Fruit fly (Drosophila melanogaster) whole organism, embryonic: ENCODE data around the gene Lcp65Ae.
A peak's percentile ranks its signal among the peaks of the same experiment; 100 is the strongest.

ENCODE experiments used
- Aef1 ChIP-seq: fragments of 200-800 bp; sonication (Bioruptor generic); IDR thresholded peaks from 3 replicates; pipeline ENCODE4 v1.3.6; 2022; ENCODE audit warnings: missing biosample characterization, missing genetic modification characterization
- CG10267 ChIP-seq: fragments of 200-800 bp; sonication (Bioruptor generic); optimal IDR thresholded peaks from 2 replicates; lab custom pipeline; 2018; ENCODE audit warnings: missing biosample characterization, mild to moderate bottlenecking, missing genetic modification characterization, moderate library complexity
- CG10543 ChIP-seq: fragments of 200-800 bp; sonication (Bioruptor generic); optimal IDR thresholded peaks from 3 replicates; lab custom pipeline; 2017; ENCODE audit warnings: missing biosample characterization, mild to moderate bottlenecking, missing genetic modification characterization, moderate library complexity
- CG13123 ChIP-seq: fragments of 200-800 bp; sonication (Bioruptor generic); optimal IDR thresholded peaks from 2 replicates; lab custom pipeline; 2016; ENCODE audit warnings: missing biosample characterization, missing genetic modification characterization
- CG15073 ChIP-seq: fragments of 200-800 bp; sonication (Bioruptor generic); optimal IDR thresholded peaks from 2 replicates; lab custom pipeline; 2016; ENCODE audit warnings: missing biosample characterization, missing genetic modification characterization
- CG17912 ChIP-seq: fragments of 200-800 bp; sonication (Bioruptor generic); optimal IDR thresholded peaks from 2 replicates; lab custom pipeline; 2018; ENCODE audit warnings: missing biosample characterization, mild to moderate bottlenecking, missing genetic modification characterization
- CG2202 ChIP-seq: fragments of 200-800 bp; sonication (Bioruptor generic); optimal IDR thresholded peaks from 2 replicates; lab custom pipeline; 2018; ENCODE audit warnings: missing biosample characterization, mild to moderate bottlenecking, missing genetic modification characterization
- CG2678 ChIP-seq: fragments of 200-800 bp; sonication (Bioruptor generic); optimal IDR thresholded peaks from 3 replicates; lab custom pipeline; 2019; ENCODE audit warnings: missing biosample characterization, mild to moderate bottlenecking, missing genetic modification characterization, moderate library complexity
- CG30403 ChIP-seq: fragments of 200-800 bp; sonication (Bioruptor generic); optimal IDR thresholded peaks from 3 replicates; lab custom pipeline; 2016; ENCODE audit warnings: missing biosample characterization, missing genetic modification characterization
- CG31441 ChIP-seq: fragments of 200-800 bp; sonication (Bioruptor generic); IDR thresholded peaks from 2 replicates; pipeline ENCODE4 v1.3.6; 2022; ENCODE audit warnings: missing biosample characterization, missing genetic modification characterization
- CG3163 ChIP-seq: fragments of 200-800 bp; sonication (Bioruptor generic); optimal IDR thresholded peaks from 3 replicates; lab custom pipeline; 2016; ENCODE audit warnings: missing biosample characterization, missing genetic modification characterization
- CG3726 ChIP-seq: fragments of 200-800 bp; sonication (Bioruptor generic); IDR thresholded peaks from 3 replicates; pipeline ENCODE4, ENCODE4 v1.3.6; 2022; ENCODE audit warnings: missing biosample characterization, missing genetic modification characterization
- CG4360 ChIP-seq: fragments of 200-800 bp; sonication (Bioruptor generic); IDR thresholded peaks from 2 replicates; pipeline ENCODE4 v1.3.6; 2022; ENCODE audit warnings: missing biosample characterization, missing genetic modification characterization
- CG4404 ChIP-seq: fragments of 200-800 bp; sonication (Bioruptor generic); IDR thresholded peaks from 2 replicates; pipeline ENCODE4 v1.3.6; 2022; ENCODE audit warnings: missing biosample characterization, missing genetic modification characterization
- CG6272 ChIP-seq: fragments of 200-800 bp; sonication (Bioruptor generic); IDR thresholded peaks from 2 replicates; pipeline ENCODE4 v1.3.6; 2022; ENCODE audit warnings: missing biosample characterization, missing genetic modification characterization
- CG6791 ChIP-seq: fragments of 200-800 bp; sonication (Bioruptor generic); IDR thresholded peaks from 3 replicates; pipeline ENCODE4 v1.3.6; 2022; ENCODE audit warnings: missing biosample characterization, missing genetic modification characterization; ENCODE audit not compliant: partially characterized antibody
- CG6813 ChIP-seq: fragments of 200-800 bp; sonication (Bioruptor generic); optimal IDR thresholded peaks from 2 replicates; lab custom pipeline; 2017; ENCODE audit warnings: missing biosample characterization, missing genetic modification characterization, mild to moderate bottlenecking, moderate library complexity, missing genetic modification reagents
- CG9215 ChIP-seq: fragments of 200-800 bp; sonication (Bioruptor generic); IDR thresholded peaks from 2 replicates; pipeline ENCODE4 v1.3.6; 2022; ENCODE audit warnings: missing biosample characterization, missing genetic modification characterization
- D19A ChIP-seq: fragments of 200-800 bp; optimal IDR thresholded peaks from 3 replicates; lab custom pipeline; 2019; ENCODE audit warnings: missing biosample characterization, mild to moderate bottlenecking, missing genetic modification characterization, moderate library complexity
- HLHmδ ChIP-seq: fragments of 200-800 bp; sonication (Bioruptor generic); optimal IDR thresholded peaks from 2 replicates; lab custom pipeline; 2018; ENCODE audit warnings: missing biosample characterization, mild to moderate bottlenecking, missing genetic modification characterization, moderate library complexity
- NFAT ChIP-seq: fragments of 200-800 bp; sonication (Bioruptor generic); IDR thresholded peaks from 2 replicates; pipeline ENCODE4 v1.3.6; 2022; ENCODE audit warnings: missing biosample characterization, missing genetic modification characterization
- Nf-YA ChIP-seq: fragments of 200-800 bp; sonication (Bioruptor generic); IDR thresholded peaks from 2 replicates; pipeline ENCODE4 v1.3.6; 2022; ENCODE audit warnings: missing biosample characterization, missing genetic modification characterization
- Pdp1 ChIP-seq, 2 experiments: fragments of 200-800 bp; sonication (Bioruptor generic); optimal IDR thresholded peaks; 3 replicates each; lab custom pipeline; 2016; ENCODE audit warnings: missing biosample characterization in 2 of 2, missing genetic modification characterization in 2 of 2, mild to moderate bottlenecking in 1 of 2, moderate library complexity in 1 of 2
- Six4 ChIP-seq: fragments of 200-800 bp; sonication (Bioruptor generic); optimal IDR thresholded peaks from 2 replicates; lab custom pipeline; 2016; ENCODE audit warnings: missing biosample characterization, missing genetic modification characterization
- YL-1 ChIP-seq: fragments of 200-800 bp; sonication (Bioruptor generic); optimal IDR thresholded peaks from 3 replicates; lab custom pipeline; 2017; ENCODE audit warnings: missing biosample characterization, mild to moderate bottlenecking, missing genetic modification characterization
- ap ChIP-seq: fragments of 200-800 bp; sonication (Bioruptor generic); IDR thresholded peaks from 2 replicates; pipeline ENCODE4 v1.3.6; 2022; ENCODE audit warnings: missing biosample characterization, missing genetic modification characterization
- ase ChIP-seq: fragments of 200-800 bp; sonication (Bioruptor generic); IDR thresholded peaks from 3 replicates; pipeline ENCODE4 v1.3.6; 2022; ENCODE audit warnings: missing biosample characterization, missing genetic modification characterization
- bigmax ChIP-seq: fragments of 200-800 bp; sonication (Bioruptor generic); optimal IDR thresholded peaks from 2 replicates; lab custom pipeline; 2018; ENCODE audit warnings: missing biosample characterization, mild to moderate bottlenecking, missing genetic modification characterization
- btn ChIP-seq: fragments of 200-800 bp; sonication (Bioruptor generic); optimal IDR thresholded peaks from 2 replicates; lab custom pipeline; 2016; ENCODE audit warnings: missing biosample characterization, missing genetic modification characterization
- cad ChIP-seq: fragments of >200 bp; optimal IDR thresholded peaks from 2 replicates; lab custom pipeline; 2017; ENCODE audit warnings: missing biosample characterization, missing genetic modification characterization
- cg ChIP-seq: fragments of 200-800 bp; sonication (Bioruptor generic); optimal IDR thresholded peaks from 3 replicates; lab custom pipeline; 2019; ENCODE audit warnings: missing biosample characterization, mild to moderate bottlenecking, missing genetic modification characterization, moderate library complexity
- crol ChIP-seq: fragments of 200-800 bp; sonication (Bioruptor generic); IDR thresholded peaks from 2 replicates; pipeline ENCODE4 v1.3.6; 2022; ENCODE audit warnings: missing biosample characterization, missing genetic modification characterization
- grn ChIP-seq: fragments of 200-800 bp; sonication (Bioruptor generic); optimal IDR thresholded peaks from 3 replicates; lab custom pipeline; 2017; ENCODE audit warnings: missing biosample characterization, missing genetic modification characterization
- gsb-n ChIP-seq: fragments of 200-800 bp; sonication (Bioruptor generic); optimal IDR thresholded peaks from 3 replicates; lab custom pipeline; 2018; ENCODE audit warnings: missing biosample characterization, mild to moderate bottlenecking, missing genetic modification characterization
- hbn ChIP-seq: fragments of 200-800 bp; sonication (Bioruptor generic); IDR thresholded peaks from 2 replicates; pipeline ENCODE4 v1.3.6; 2022; ENCODE audit warnings: missing biosample characterization, missing genetic modification characterization; ENCODE audit not compliant: partially characterized antibody
- hkb ChIP-seq, 2 experiments: fragments of 200-800 bp in 1 of 2; fragments of >200 bp in 1 of 2; sonication (Bioruptor generic) in 1 of 2; IDR thresholded peaks in 1 of 2; optimal IDR thresholded peaks in 1 of 2; 2 replicates each; pipeline versions ENCODE4 v1.3.6 to Lab custom; 2017 to 2022; ENCODE audit warnings: missing biosample characterization in 1 of 2, missing genetic modification characterization in 1 of 2
- lbe ChIP-seq: fragments of 200-800 bp; sonication (Bioruptor generic); optimal IDR thresholded peaks from 2 replicates; lab custom pipeline; 2016; ENCODE audit warnings: missing biosample characterization, mild to moderate bottlenecking, missing genetic modification characterization
- lov ChIP-seq, 2 experiments: fragments of 200-800 bp in 1 of 2; fragments of >200 bp in 1 of 2; sonication (Bioruptor generic) in 1 of 2; IDR thresholded peaks in 1 of 2; optimal IDR thresholded peaks in 1 of 2; 2 replicates in 1 of 2; 3 replicates in 1 of 2; pipeline versions ENCODE4 v1.3.6 to Lab custom; 2017 to 2022; ENCODE audit warnings: missing biosample characterization in 1 of 2, missing genetic modification characterization in 1 of 2
- nerfin-1 ChIP-seq: fragments of 200-800 bp; sonication (Bioruptor generic); optimal IDR thresholded peaks from 3 replicates; lab custom pipeline; 2019; ENCODE audit warnings: missing biosample characterization, mild to moderate bottlenecking, missing genetic modification characterization, moderate library complexity
- nerfin-2 ChIP-seq: fragments of 200-800 bp; sonication (Bioruptor generic); IDR thresholded peaks from 2 replicates; pipeline ENCODE4 v1.3.6; 2022; ENCODE audit warnings: missing biosample characterization, missing genetic modification characterization; ENCODE audit not compliant: partially characterized antibody
- oc ChIP-seq: fragments of 200-800 bp; sonication (Bioruptor generic); optimal IDR thresholded peaks from 2 replicates; lab custom pipeline; 2018; ENCODE audit warnings: missing biosample characterization, mild to moderate bottlenecking, missing genetic modification characterization, moderate library complexity
- pros ChIP-seq: fragments of 200-800 bp; sonication (Bioruptor generic); optimal IDR thresholded peaks from 3 replicates; lab custom pipeline; 2019; ENCODE audit warnings: missing biosample characterization, mild to moderate bottlenecking, missing genetic modification characterization, moderate library complexity
- psq ChIP-seq: fragments of 200-800 bp; sonication (Bioruptor generic); optimal IDR thresholded peaks from 2 replicates; lab custom pipeline; 2017; ENCODE audit warnings: missing biosample characterization, missing genetic modification characterization
- pum ChIP-seq: fragments of 200-800 bp; sonication (Bioruptor generic); optimal IDR thresholded peaks from 2 replicates; lab custom pipeline; 2016; ENCODE audit warnings: missing biosample characterization, missing genetic modification characterization
- salm ChIP-seq: fragments of 200-800 bp; sonication (Bioruptor generic); optimal IDR thresholded peaks from 2 replicates; lab custom pipeline; 2018; ENCODE audit warnings: missing biosample characterization, mild to moderate bottlenecking, missing genetic modification characterization
- stc ChIP-seq: fragments of 200-800 bp; sonication (Bioruptor generic); IDR thresholded peaks from 2 replicates; pipeline ENCODE4 v1.3.6; 2022; ENCODE audit warnings: missing biosample characterization, missing genetic modification characterization
- stwl ChIP-seq: fragments of 200-800 bp; sonication (Bioruptor generic); optimal IDR thresholded peaks from 3 replicates; lab custom pipeline; 2018; ENCODE audit warnings: missing biosample characterization, mild to moderate bottlenecking, missing genetic modification characterization, moderate library complexity

Gene Lcp65Ae

DNA sequence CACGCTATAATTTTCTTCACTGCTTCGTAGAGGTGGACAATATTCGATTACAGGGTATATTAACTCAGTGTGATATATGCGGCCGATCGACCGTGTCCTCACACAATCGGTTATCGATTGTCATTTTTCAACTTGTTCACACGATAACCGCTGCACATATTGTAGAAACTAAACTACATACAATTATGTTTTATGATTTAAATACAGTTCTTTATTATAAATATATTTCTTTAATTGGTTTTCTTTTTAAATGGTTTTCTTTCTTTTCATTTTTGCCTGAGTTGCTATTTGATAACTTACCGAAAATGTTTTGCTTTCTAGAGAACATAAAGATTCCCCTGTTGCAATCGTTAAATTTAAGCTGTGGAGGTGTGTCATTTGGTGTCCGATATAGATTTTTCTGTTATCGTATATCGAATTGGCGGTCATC is 35.9 kb upstream of the Lcp65Ae start, which contains the start of the genes fmt and CG7376 (continued):
- TF ChIP-seq lbe (GFP tag; lab: Kevin White, UChicago), result no peak
- TF ChIP-seq hbn (GFP tag; lab: Robert Waterston, UW), result peak; percentile 40; the same call in 1 of the 2 replicates
- TF ChIP-seq CG10543 (GFP tag; lab: Kevin White, UChicago), result no peak
- TF ChIP-seq CG3163, result no peak
- TF ChIP-seq cad (GFP tag; lab: Kevin White, UChicago), result no peak
- no peak for TF ChIP-seq CG13123 (GFP tag; lab: Kevin White, UChicago)
- TF ChIP-seq pum (GFP tag; lab: Kevin White, UChicago), result no peak
- no peak for TF ChIP-seq btn (GFP tag; lab: Kevin White, UChicago)
- TF ChIP-seq CG15073 (GFP tag; lab: Kevin White, UChicago), result no peak
- TF ChIP-seq stc (GFP tag; lab: Robert Waterston, UW), result no peak
- peak; percentile 80 for TF ChIP-seq CG6791 (GFP tag; lab: Robert Waterston, UW)
- no peak for TF ChIP-seq CG2202 (tag; lab: Kevin White, UChicago)
- TF ChIP-seq CG3726, result no peak
- peak; percentile 48 for TF ChIP-seq CG30403
- TF ChIP-seq HLHmδ (GFP tag; lab: Kevin White, UChicago), result no peak
- no peak for TF ChIP-seq bigmax
- peak; percentile 78 for TF ChIP-seq YL-1 (GFP tag; lab: Kevin White, UChicago)
- no peak for TF ChIP-seq NFAT (GFP tag; lab: Robert Waterston, UW)
- peak; percentile 71 for TF ChIP-seq CG10267 (tag; lab: Kevin White, UChicago)
- no peak for TF ChIP-seq CG6813 (GFP tag; lab: Kevin White, UChicago)
- no peak for TF ChIP-seq ase (GFP tag; lab: Robert Waterston, UW)
- TF ChIP-seq CG9215 (GFP tag; lab: Robert Waterston, UW), result no peak
- TF ChIP-seq Six4 (GFP tag; lab: Kevin White, UChicago), result no peak
- TF ChIP-seq salm, result no peak
- no peak for TF ChIP-seq lov (optimal IDR thresholded peaks at IDR 0.05; lab: Kevin White, UChicago)
- no peak for TF ChIP-seq lov (GFP tag; IDR thresholded peaks at IDR 0.05; lab: Robert Waterston, UW)
- TF ChIP-seq CG17912 (GFP tag; lab: Kevin White, UChicago), result no peak

DNA sequence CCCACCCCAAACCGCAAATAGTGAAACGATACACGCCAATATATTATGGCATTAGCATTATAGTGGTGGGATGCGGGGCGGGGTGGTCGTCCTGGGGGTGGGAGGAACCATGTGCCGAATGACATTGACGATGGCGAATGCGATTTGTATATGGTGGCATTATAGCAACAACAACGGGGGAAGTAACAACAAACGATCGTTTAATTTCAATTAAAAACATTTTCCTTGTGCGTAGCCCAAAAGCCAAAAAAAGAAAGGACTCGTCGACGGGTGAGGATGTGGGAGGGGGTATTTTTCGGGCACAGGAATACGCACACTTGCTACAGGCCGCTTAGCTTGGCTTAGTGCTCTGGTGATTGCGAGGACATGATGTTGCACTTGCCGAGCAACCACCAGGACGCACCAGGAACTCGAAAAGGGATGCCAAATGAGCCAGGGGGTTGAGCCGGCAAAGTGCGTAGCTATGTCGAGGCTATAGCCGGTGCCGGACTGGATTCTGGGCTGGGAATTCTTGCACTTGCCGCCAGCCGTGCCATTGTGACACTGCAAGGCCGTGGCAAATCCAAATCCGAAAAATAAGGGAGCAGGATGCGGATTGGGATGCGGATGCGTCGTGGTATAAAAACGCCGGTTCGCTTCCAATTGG is 24.7 kb upstream of the Lcp65Ae start, which contains the start of gene Prdm13:
Prdm13 (plus strand) TSS at position 645 of the 646 bp plus-strand sequence.
- TF ChIP-seq CG4404 (GFP tag; lab: Robert Waterston, UW), result no peak
- TF ChIP-seq ap (GFP tag; lab: Robert Waterston, UW), result no peak
- TF ChIP-seq psq, result no peak
- TF ChIP-seq cg, result no peak
- no peak for TF ChIP-seq hkb (optimal IDR thresholded peaks at IDR 0.05; lab: Kevin White, UChicago)
- TF ChIP-seq hkb (GFP tag; IDR thresholded peaks at IDR 0.05; lab: Robert Waterston, UW), result no peak
- no peak for TF ChIP-seq CG2678 (tag; lab: Kevin White, UChicago)
- TF ChIP-seq oc (tag; lab: Kevin White, UChicago), result peak; percentile 77
- no peak for TF ChIP-seq Nf-YA (GFP tag; lab: Robert Waterston, UW)
- TF ChIP-seq nerfin-1, result peak; percentile 95
- TF ChIP-seq CG4360 (GFP tag; lab: Robert Waterston, UW), result peak; percentile 52; the same call in 1 of the 2 replicates
- no peak for TF ChIP-seq Aef1 (GFP tag; lab: Robert Waterston, UW)
- TF ChIP-seq nerfin-2, result peak; percentile 21; the same call in 1 of the 2 replicates
- peak; percentile 50 for TF ChIP-seq gsb-n
- TF ChIP-seq grn, result no peak
- no peak for TF ChIP-seq stwl (tag; lab: Kevin White, UChicago)
- no peak for TF ChIP-seq Pdp1 (GFP tag; optimal IDR thresholded peaks at IDR 0.05; lab: Kevin White, UChicago)
- no peak for TF ChIP-seq CG31441 (GFP tag; lab: Robert Waterston, UW)
- no peak for TF ChIP-seq CG6272 (GFP tag; lab: Robert Waterston, UW)
- peak; percentile 72 for TF ChIP-seq pros (GFP tag; lab: Kevin White, UChicago)
- TF ChIP-seq D19A (tag; lab: Kevin White, UChicago), result no peak
- TF ChIP-seq crol (GFP tag; lab: Robert Waterston, UW), result peak; percentile 27; the same call in 1 of the 2 replicates
